Fruit fly (Drosophila melanogaster) whole organism, wandering third instar larva: ENCODE measurements around the gene CG11345.

ENCODE experiments used
- Abd-B ChIP-seq: fragments of >200 bp; optimal IDR thresholded peaks from 2 replicates; lab custom pipeline; 2017; ENCODE audit warnings: missing biosample characterization, missing genetic modification characterization
- CG32264 ChIP-seq: fragments of 200-800 bp; sonication (Bioruptor generic); optimal IDR thresholded peaks from 2 replicates; lab custom pipeline; 2016; ENCODE audit warnings: missing biosample characterization, missing genetic modification characterization
- CG9705 ChIP-seq: fragments of 200-800 bp; sonication (Bioruptor generic); optimal IDR thresholded peaks from 2 replicates; lab custom pipeline; 2018; ENCODE audit warnings: missing biosample characterization, mild to moderate bottlenecking, missing genetic modification characterization
- CrebA ChIP-seq: fragments of 200-800 bp; sonication (Bioruptor generic); optimal IDR thresholded peaks from 2 replicates; lab custom pipeline; 2016; ENCODE audit warnings: missing biosample characterization, mild to moderate bottlenecking, missing genetic modification characterization, borderline replicate concordance
- Dif ChIP-seq: fragments of 200-275, 200-300 bp; sonication (Bioruptor generic); optimal IDR thresholded peaks from 2 replicates; lab custom pipeline; 2018; ENCODE audit warnings: missing biosample characterization, missing genetic modification characterization; ENCODE audit not compliant: partially characterized antibody
- Hnf4 ChIP-seq: fragments of 200-800 bp; sonication (Bioruptor generic); optimal IDR thresholded peaks from 2 replicates; lab custom pipeline; 2016; ENCODE audit warnings: missing biosample characterization, mild to moderate bottlenecking, missing genetic modification characterization
- Hr78 ChIP-seq: fragments of >200 bp; optimal IDR thresholded peaks from 2 replicates; lab custom pipeline; 2017; ENCODE audit warnings: missing biosample characterization, missing genetic modification characterization
- Jra ChIP-seq: sonication (Bioruptor generic); optimal IDR thresholded peaks from 2 replicates; lab custom pipeline; 2016; ENCODE audit warnings: missing biosample characterization, missing genetic modification characterization
- Mio ChIP-seq: sonication (Bioruptor generic); optimal IDR thresholded peaks from 2 replicates; lab custom pipeline; 2016; ENCODE audit warnings: missing biosample characterization, missing genetic modification characterization
- Myc ChIP-seq: fragments of >200 bp; optimal IDR thresholded peaks from 2 replicates; lab custom pipeline; 2017
- N ChIP-seq: fragments of >200 bp; optimal IDR thresholded peaks from 2 replicates; lab custom pipeline; 2018; ENCODE audit warnings: missing biosample characterization, missing external identifiers, missing genetic modification characterization
- OdsH ChIP-seq: fragments of 200-800 bp; sonication (Bioruptor generic); optimal IDR thresholded peaks from 2 replicates; lab custom pipeline; 2016; ENCODE audit warnings: missing biosample characterization, mild to moderate bottlenecking, missing genetic modification characterization
- Rel ChIP-seq, 2 experiments: fragments of 200-800 bp; sonication (Bioruptor generic) in 1 of 2; optimal IDR thresholded peaks; 2 replicates in 1 of 2; 3 replicates in 1 of 2; lab custom pipeline; 2016 to 2019; ENCODE audit warnings: mild to moderate bottlenecking in 2 of 2, missing biosample characterization in 2 of 2, missing genetic modification characterization in 2 of 2, moderate library complexity in 1 of 2
- Vsx2 ChIP-seq: fragments of 200-300, 225-300 bp; sonication (Bioruptor generic); optimal IDR thresholded peaks from 2 replicates; lab custom pipeline; 2018; ENCODE audit warnings: missing biosample characterization, missing genetic modification characterization; ENCODE audit not compliant: partially characterized antibody
- brk ChIP-seq: fragments of 200-800 bp; sonication (Bioruptor generic); optimal IDR thresholded peaks from 2 replicates; lab custom pipeline; 2016; ENCODE audit warnings: missing biosample characterization, mild to moderate bottlenecking, missing genetic modification characterization
- dl ChIP-seq, 2 experiments: fragments of 175-275, 200-275 bp in 1 of 2; fragments of 200-275 bp in 1 of 2; sonication (Bioruptor generic); optimal IDR thresholded peaks; lab custom pipeline; 2018; ENCODE audit warnings: mild to moderate bottlenecking in 2 of 2, missing biosample characterization in 2 of 2, missing genetic modification characterization in 2 of 2, moderate library complexity in 2 of 2; ENCODE audit not compliant: partially characterized antibody in 2 of 2, insufficient read depth in 1 of 2
- dmrt93B ChIP-seq: fragments of 200-800 bp; sonication (Bioruptor generic); optimal IDR thresholded peaks from 2 replicates; lab custom pipeline; 2018; ENCODE audit warnings: missing biosample characterization, mild to moderate bottlenecking, missing genetic modification characterization
- dsf ChIP-seq: sonication (Bioruptor generic); optimal IDR thresholded peaks from 2 replicates; lab custom pipeline; 2016; ENCODE audit warnings: missing biosample characterization, missing genetic modification characterization, borderline replicate concordance
- ey ChIP-seq: fragments of 200-800 bp; sonication (Bioruptor generic); optimal IDR thresholded peaks from 2 replicates; lab custom pipeline; 2016; ENCODE audit warnings: missing biosample characterization, missing genetic modification characterization
- foxo ChIP-seq, 2 experiments: fragments of 200-800 bp; sonication (Bioruptor generic); optimal IDR thresholded peaks; 2 replicates in 1 of 2; 3 replicates in 1 of 2; lab custom pipeline; 2016 to 2017; ENCODE audit warnings: missing biosample characterization in 2 of 2, missing genetic modification characterization in 2 of 2
- fru ChIP-seq: fragments of 200-800 bp; sonication (Bioruptor generic); optimal IDR thresholded peaks from 3 replicates; lab custom pipeline; 2016; ENCODE audit warnings: missing biosample characterization, mild to moderate bottlenecking, missing genetic modification characterization
- h ChIP-seq: fragments of 200-800 bp; sonication (Bioruptor generic); optimal IDR thresholded peaks from 3 replicates; lab custom pipeline; 2016; ENCODE audit warnings: missing biosample characterization, mild to moderate bottlenecking, missing genetic modification characterization
- jim ChIP-seq: fragments of 175-275, 200-325 bp; sonication (Bioruptor generic); optimal IDR thresholded peaks from 2 replicates; lab custom pipeline; 2016; ENCODE audit warnings: missing biosample characterization, mild to moderate bottlenecking, missing genetic modification characterization
- lola ChIP-seq: fragments of >200 bp; optimal IDR thresholded peaks from 2 replicates; lab custom pipeline; 2017; ENCODE audit warnings: missing biosample characterization, missing genetic modification characterization
- pan ChIP-seq: fragments of >200 bp; optimal IDR thresholded peaks from 2 replicates; lab custom pipeline; 2017
- psq ChIP-seq: fragments of 200-800 bp; sonication (Bioruptor generic); optimal IDR thresholded peaks from 3 replicates; lab custom pipeline; 2017; ENCODE audit warnings: missing biosample characterization, mild to moderate bottlenecking, missing genetic modification characterization, moderate library complexity
- sage ChIP-seq: fragments of 200-800 bp; sonication (Bioruptor generic); optimal IDR thresholded peaks from 2 replicates; lab custom pipeline; 2016; ENCODE audit warnings: missing biosample characterization, mild to moderate bottlenecking, missing genetic modification characterization
- sv ChIP-seq: fragments of 200-800 bp; sonication (Bioruptor generic); optimal IDR thresholded peaks from 3 replicates; lab custom pipeline; 2016; ENCODE audit warnings: missing biosample characterization, missing genetic modification characterization
- tai ChIP-seq: sonication (Bioruptor generic); optimal IDR thresholded peaks from 2 replicates; lab custom pipeline; 2016; ENCODE audit warnings: missing biosample characterization, missing genetic modification characterization
- usp ChIP-seq: fragments of >200 bp; optimal IDR thresholded peaks from 2 replicates; lab custom pipeline; 2017; ENCODE audit warnings: missing biosample characterization, missing genetic modification characterization
- woc ChIP-seq: sonication (Bioruptor generic); optimal IDR thresholded peaks from 2 replicates; lab custom pipeline; 2016; ENCODE audit warnings: missing biosample characterization, mild to moderate bottlenecking, missing genetic modification characterization

The CG11345 gene

DNA sequence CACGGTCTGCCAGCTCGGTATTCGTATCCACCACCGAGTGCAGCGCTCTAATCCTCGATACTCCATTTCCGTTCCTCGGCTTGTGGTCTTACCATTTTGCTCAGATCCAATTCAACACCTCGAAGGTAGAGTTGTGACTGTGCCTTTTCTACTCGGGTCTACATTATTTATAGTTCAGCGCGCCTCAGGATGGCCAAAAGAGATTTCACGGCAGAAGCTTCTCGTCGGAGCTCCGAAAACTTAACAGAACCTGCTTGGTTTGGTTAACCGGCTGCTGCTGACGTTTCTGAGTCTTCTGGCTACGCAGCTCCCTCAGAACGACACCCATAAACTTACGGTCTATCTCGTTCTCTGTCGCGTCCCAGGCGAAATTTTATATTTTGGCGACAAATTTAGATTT lies 8.6 kb upstream of the CG11345 start, which contains the start of gene CG32241:
Gene CG32241 (minus strand): TSS at position 101 of the 400 bp plus-strand sequence.
- no peak for TF ChIP-seq lola (GFP tag; lab: Kevin White, UChicago)
- TF ChIP-seq Vsx2 (GFP tag; lab: Kevin White, UChicago), result no peak
- TF ChIP-seq Hnf4, result no peak
- no peak for TF ChIP-seq OdsH (GFP tag; lab: Kevin White, UChicago)
- TF ChIP-seq sv, result no peak
- TF ChIP-seq woc (GFP tag; lab: Kevin White, UChicago), result no peak
- no peak for TF ChIP-seq Myc
- TF ChIP-seq Hr78 (GFP tag; lab: Kevin White, UChicago), result no peak
- TF ChIP-seq foxo (GFP tag; optimal IDR thresholded peaks at IDR 0.05; lab: Kevin White, UChicago), result no peak

DNA sequence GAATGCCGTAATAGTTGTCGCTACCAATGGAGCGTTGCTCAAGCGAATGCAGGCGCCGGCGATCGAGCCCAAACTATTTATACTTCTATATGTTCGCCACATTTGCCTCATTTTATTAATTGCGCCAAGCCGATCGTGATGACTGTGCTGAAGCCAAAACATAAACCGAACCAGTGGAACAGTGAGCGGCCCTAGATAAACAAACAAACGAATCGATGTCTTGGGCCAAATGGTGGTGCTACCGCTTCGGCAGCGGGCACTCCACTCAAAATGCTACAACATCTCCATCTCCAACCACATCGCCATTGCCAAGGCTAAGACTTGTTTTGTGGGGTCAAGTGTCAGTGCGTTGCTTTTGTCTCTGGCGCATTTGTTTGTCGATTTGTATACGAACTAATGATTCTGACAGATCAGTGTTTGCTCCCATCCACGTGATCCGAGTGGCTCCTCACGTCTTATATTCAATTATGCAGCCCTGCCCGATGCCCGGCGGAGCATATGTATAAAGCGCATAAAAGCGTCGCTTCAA lies 5.9 kb upstream of the CG11345 start, which contains the start of gene CG15024:
Gene CG15024 (minus strand): TSS at position 51 of the 529 bp plus-strand sequence.
- TF ChIP-seq dsf (GFP tag; lab: Kevin White, UChicago) (no peak), foxo (GFP tag; optimal IDR thresholded peaks at IDR 0.05; lab: Kevin White, UChicago) (no peak), OdsH (GFP tag; lab: Kevin White, UChicago) (no peak), Mio (no peak), psq (no peak), Vsx2 (GFP tag; lab: Kevin White, UChicago) (no peak), N (no peak), Dif (GFP tag; lab: Kevin White, UChicago) (no peak), woc (GFP tag; lab: Kevin White, UChicago) (no peak), CG9705 (GFP tag; lab: Kevin White, UChicago) (no peak), h (GFP tag; lab: Kevin White, UChicago) (no peak), usp (GFP tag; lab: Kevin White, UChicago) (no peak), jim (no peak), brk (GFP tag; lab: Kevin White, UChicago) (no peak), sage (GFP tag; lab: Kevin White, UChicago) (no peak), dl (GFP tag; optimal IDR thresholded peaks at IDR 0.05; lab: Kevin White, UChicago; ENCODE audit: insufficient read depth in 1 of 2, partially characterized antibody in 2 of 2) (no peak), fru (GFP tag; lab: Kevin White, UChicago) (no peak), Hnf4 (no peak)

DNA sequence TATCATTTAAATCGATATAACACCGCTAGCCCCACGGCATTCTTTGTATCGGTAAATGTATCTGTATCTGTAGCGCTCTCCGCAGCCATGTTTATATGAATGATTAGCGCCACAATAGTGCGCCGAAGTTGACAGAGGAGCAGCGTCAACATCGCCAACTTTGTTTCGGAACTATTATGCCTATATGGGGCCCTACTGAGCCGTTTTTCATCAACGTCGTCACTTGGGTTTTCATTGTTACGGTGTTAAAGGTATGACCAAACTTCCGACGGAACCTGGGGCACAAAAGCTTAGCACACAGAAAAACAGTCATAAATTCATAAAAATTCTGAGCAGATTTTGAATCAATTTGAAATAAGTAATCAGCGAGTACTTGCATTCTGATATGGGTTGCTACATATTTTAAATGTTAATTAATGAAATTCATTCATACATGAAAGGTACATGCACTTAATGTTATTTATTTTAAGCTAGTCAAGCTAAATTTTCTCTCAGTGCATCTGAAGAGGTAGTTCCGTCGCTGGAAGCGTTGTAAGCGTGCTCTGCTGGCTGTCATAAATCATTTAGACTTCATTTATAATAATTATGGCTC lies 3.6 kb upstream of the CG11345 start, which contains the start of gene CG15023:
Gene CG15023 (minus strand): TSS at position 51 of the 592 bp plus-strand sequence.
- TF ChIP-seq sv (no peak), lola (GFP tag; lab: Kevin White, UChicago) (no peak), sage (GFP tag; lab: Kevin White, UChicago) (no peak), Vsx2 (GFP tag; lab: Kevin White, UChicago) (no peak), usp (GFP tag; lab: Kevin White, UChicago) (no peak), Hnf4 (no peak), tai (no peak), CG9705 (GFP tag; lab: Kevin White, UChicago) (no peak), Rel (GFP tag; optimal IDR thresholded peaks at IDR 0.05; lab: Kevin White, UChicago) (no peak), Rel (tag; optimal IDR thresholded peaks at IDR 0.05; lab: Kevin White, UChicago) (no peak), CrebA (GFP tag; lab: Kevin White, UChicago) (no peak), CG32264 (GFP tag; lab: Kevin White, UChicago) (no peak), Jra (no peak), dmrt93B (GFP tag; lab: Kevin White, UChicago) (no peak), ey (GFP tag; lab: Kevin White, UChicago) (no peak), Abd-B (no peak), woc (GFP tag; lab: Kevin White, UChicago) (no peak), dsf (GFP tag; lab: Kevin White, UChicago) (no peak), Hr78 (GFP tag; lab: Kevin White, UChicago) (no peak), pan (lab: Kevin White, UChicago) (no peak)
